Worm (Caenorhabditis elegans): Measurements from ENCODE around the gene T26A8.3.

The T26A8.3 gene

DNA sequence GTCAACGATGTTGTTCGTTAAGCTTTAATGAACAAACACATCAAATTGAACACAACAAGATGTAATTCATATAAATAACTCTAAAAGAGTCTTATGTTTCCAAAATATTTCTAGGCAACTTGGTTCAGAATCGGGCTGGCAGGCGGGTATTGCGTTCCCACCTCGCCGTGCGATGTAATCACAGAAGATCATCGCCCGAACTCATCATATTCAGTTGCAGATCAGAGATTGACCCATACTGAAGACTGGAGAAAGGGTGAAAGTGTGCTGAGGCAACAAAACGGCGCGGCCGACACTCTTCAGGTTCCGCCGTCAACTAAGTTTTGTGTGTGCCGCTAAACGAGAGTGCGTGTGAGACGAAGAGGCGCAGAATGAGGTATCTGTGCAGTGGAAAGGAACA is 2.1 kb upstream of the T26A8.3 start:
- TF ChIP-seq nhr-11 (tag; optimal IDR thresholded peaks at IDR 0.05) (no peak), sea-2 (GFP tag; optimal IDR thresholded peaks at IDR 0.05) (no peak), ztf-11 (tag; optimal IDR thresholded peaks at IDR 0.05) (no peak), ceh-9 (tag; optimal IDR thresholded peaks at IDR 0.05) (no peak), elt-1 (tag; optimal IDR thresholded peaks at IDR 0.05) (no peak), mdl-1 (tag; optimal IDR thresholded peaks at IDR 0.05) (no peak), fos-1 (tag; optimal IDR thresholded peaks at IDR 0.05) (peak; percentile 54), R02D3.7 (tag; optimal IDR thresholded peaks at IDR 0.05) (peak; percentile 38), skn-1 (tag; optimal IDR thresholded peaks at IDR 0.05) (no peak), elt-2 (tag; optimal IDR thresholded peaks at IDR 0.05) (peak; percentile 71), pha-4 (tag; optimal IDR thresholded peaks at IDR 0.05) (peak; percentile 67), nhr-23 (tag; optimal IDR thresholded peaks at IDR 0.05) (peak; percentile 60), ztf-4 (tag; optimal IDR thresholded peaks at IDR 0.05) (peak; percentile 5), hmg-11 (tag; optimal IDR thresholded peaks at IDR 0.05) (peak; percentile 84), nhr-43 (tag; optimal IDR thresholded peaks at IDR 0.05; ENCODE audit: poor library complexity, severe bottlenecking) (peak; percentile 76), pqm-1 (tag; optimal IDR thresholded peaks at IDR 0.05) (peak; percentile 46), nhr-28 (tag; optimal IDR thresholded peaks at IDR 0.05) (no peak), lsy-12 (tag; optimal IDR thresholded peaks at IDR 0.05) (peak; percentile 90), mml-1 (tag; optimal IDR thresholded peaks at IDR 0.05) (no peak), elt-3 (tag; optimal IDR thresholded peaks at IDR 0.05) (peak in 1 of 3 experiments; percentile 32), ceh-82 (tag; optimal IDR thresholded peaks at IDR 0.05) (peak; percentile 16), unc-62 (GFP tag; optimal IDR thresholded peaks at IDR 0.05) (peak; percentile 43), nhr-77 (tag; optimal IDR thresholded peaks at IDR 0.05) (peak; percentile 53), fkh-2 (tag; optimal IDR thresholded peaks at IDR 0.05) (peak; percentile 38), nhr-25 (tag; optimal IDR thresholded peaks at IDR 0.05) (peak; percentile 78), ceh-16 (tag; optimal IDR thresholded peaks at IDR 0.05) (no peak), lin-15B (tag; optimal IDR thresholded peaks at IDR 0.05) (peak; percentile 70), nhr-76 (tag; optimal IDR thresholded peaks at IDR 0.05) (no peak), lin-39 (tag; optimal IDR thresholded peaks at IDR 0.05) (peak; percentile 51), nhr-12 (tag; optimal IDR thresholded peaks at IDR 0.05) (no peak), tbx-2 (tag; optimal IDR thresholded peaks at IDR 0.05) (peak; percentile 85), unc-39 (tag; optimal IDR thresholded peaks at IDR 0.05) (no peak), daf-12 (tag; optimal IDR thresholded peaks at IDR 0.05) (no peak), nfya-1 (tag; optimal IDR thresholded peaks at IDR 0.05; ENCODE audit: insufficient read depth) (peak; percentile 85), ZK546.5 (tag; optimal IDR thresholded peaks at IDR 0.05) (no peak), fkh-10 (GFP tag; optimal IDR thresholded peaks at IDR 0.05) (no peak), ceh-28 (tag; optimal IDR thresholded peaks at IDR 0.05) (peak; percentile 54), snpc-4 (tag; optimal IDR thresholded peaks at IDR 0.05) (peak; percentile 99), nhr-67 (tag; optimal IDR thresholded peaks at IDR 0.05) (no peak), ama-1 (optimal IDR thresholded peaks at IDR 0.05) (peak; percentile 97), nhr-237 (tag; optimal IDR thresholded peaks at IDR 0.05) (no peak), egl-5 (tag; optimal IDR thresholded peaks at IDR 0.05) (no peak)

DNA sequence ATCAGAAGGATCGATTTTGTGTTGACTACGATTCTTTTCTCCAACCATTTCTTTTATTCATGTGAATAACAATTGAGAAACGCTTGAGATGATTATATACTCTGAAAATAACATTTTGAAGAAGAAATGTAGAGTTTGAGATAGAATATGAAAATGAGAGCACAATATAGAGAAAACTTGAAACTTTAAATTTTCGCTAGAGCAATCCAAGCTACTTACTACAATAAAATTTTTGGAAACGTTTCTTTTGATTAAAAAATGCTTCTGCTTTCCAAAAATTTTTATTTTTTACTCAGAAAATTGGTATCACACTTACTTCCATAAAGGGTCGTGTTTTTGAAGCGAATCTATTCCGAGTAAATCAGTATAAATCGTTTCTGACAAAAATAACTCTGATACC is 5.5 kb downstream of the T26A8.3 start, which contains the start of gene M116.5:
M116.5 (minus strand) TSS at position 101 of the 400 bp plus-strand sequence.
- TF ChIP-seq lin-39 (tag; optimal IDR thresholded peaks at IDR 0.05): no peak
- TF ChIP-seq nfya-1 (tag; optimal IDR thresholded peaks at IDR 0.05; ENCODE audit: insufficient read depth): no peak
- no peak for TF ChIP-seq nhr-237 (tag; optimal IDR thresholded peaks at IDR 0.05)
- TF ChIP-seq unc-62 (GFP tag; optimal IDR thresholded peaks at IDR 0.05): no peak
- no peak for TF ChIP-seq R02D3.7 (tag; optimal IDR thresholded peaks at IDR 0.05)
- no peak for TF ChIP-seq egl-5 (tag; optimal IDR thresholded peaks at IDR 0.05)
- TF ChIP-seq ztf-4 (tag; optimal IDR thresholded peaks at IDR 0.05): no peak
- no peak for TF ChIP-seq fos-1 (tag; optimal IDR thresholded peaks at IDR 0.05)
- TF ChIP-seq nhr-76 (tag; optimal IDR thresholded peaks at IDR 0.05): no peak
- TF ChIP-seq ceh-28 (tag; optimal IDR thresholded peaks at IDR 0.05): no peak
- TF ChIP-seq pha-4 (tag; optimal IDR thresholded peaks at IDR 0.05): no peak
- no peak for TF ChIP-seq lin-15B (tag; optimal IDR thresholded peaks at IDR 0.05)
- no peak for TF ChIP-seq nhr-25 (tag; optimal IDR thresholded peaks at IDR 0.05)
- no peak for TF ChIP-seq ama-1 (optimal IDR thresholded peaks at IDR 0.05)
- TF ChIP-seq mml-1 (tag; optimal IDR thresholded peaks at IDR 0.05): no peak
- no peak for TF ChIP-seq eor-1 (tag; optimal IDR thresholded peaks at IDR 0.05)
- no peak for TF ChIP-seq lsy-12 (tag; optimal IDR thresholded peaks at IDR 0.05)
- TF ChIP-seq nhr-28 (tag; optimal IDR thresholded peaks at IDR 0.05): no peak
- TF ChIP-seq ceh-9 (tag; optimal IDR thresholded peaks at IDR 0.05): no peak
